Fruit fly (Drosophila melanogaster): ENCODE data around the gene CG4617.

The CG4617 gene

dm6 chrX:7110890-7111289, 6.6 kb upstream of the CG4617 start (continued):
- TF ChIP-seq abd-A (tag; optimal IDR thresholded peaks at IDR 0.05) (peak; percentile 48), CG17568 (GFP tag; optimal IDR thresholded peaks at IDR 0.05) (no peak), seq (GFP tag; IDR thresholded peaks at IDR 0.05) (peak; percentile 82), yki (optimal IDR thresholded peaks at IDR 0.05) (no peak), ewg (GFP tag; optimal IDR thresholded peaks at IDR 0.05) (peak; percentile 78), twi (tag; optimal IDR thresholded peaks at IDR 0.05) (peak; percentile 69), Med (GFP tag) (peak; percentile 59), sisA (GFP tag; IDR thresholded peaks at IDR 0.05) (no peak), stwl (tag; optimal IDR thresholded peaks at IDR 0.05) (no peak), odd (GFP tag; optimal IDR thresholded peaks at IDR 0.05) (no peak), CG15479 (GFP tag; optimal IDR thresholded peaks at IDR 0.05) (no peak), cg (GFP tag; optimal IDR thresholded peaks at IDR 0.05) (peak; percentile 80), CG10366 (GFP tag; IDR thresholded peaks at IDR 0.05) (no peak), Nf-YB (GFP tag; optimal IDR thresholded peaks at IDR 0.05) (peak; percentile 90), CG2889 (GFP tag; IDR thresholded peaks at IDR 0.05) (no peak)

DNA sequence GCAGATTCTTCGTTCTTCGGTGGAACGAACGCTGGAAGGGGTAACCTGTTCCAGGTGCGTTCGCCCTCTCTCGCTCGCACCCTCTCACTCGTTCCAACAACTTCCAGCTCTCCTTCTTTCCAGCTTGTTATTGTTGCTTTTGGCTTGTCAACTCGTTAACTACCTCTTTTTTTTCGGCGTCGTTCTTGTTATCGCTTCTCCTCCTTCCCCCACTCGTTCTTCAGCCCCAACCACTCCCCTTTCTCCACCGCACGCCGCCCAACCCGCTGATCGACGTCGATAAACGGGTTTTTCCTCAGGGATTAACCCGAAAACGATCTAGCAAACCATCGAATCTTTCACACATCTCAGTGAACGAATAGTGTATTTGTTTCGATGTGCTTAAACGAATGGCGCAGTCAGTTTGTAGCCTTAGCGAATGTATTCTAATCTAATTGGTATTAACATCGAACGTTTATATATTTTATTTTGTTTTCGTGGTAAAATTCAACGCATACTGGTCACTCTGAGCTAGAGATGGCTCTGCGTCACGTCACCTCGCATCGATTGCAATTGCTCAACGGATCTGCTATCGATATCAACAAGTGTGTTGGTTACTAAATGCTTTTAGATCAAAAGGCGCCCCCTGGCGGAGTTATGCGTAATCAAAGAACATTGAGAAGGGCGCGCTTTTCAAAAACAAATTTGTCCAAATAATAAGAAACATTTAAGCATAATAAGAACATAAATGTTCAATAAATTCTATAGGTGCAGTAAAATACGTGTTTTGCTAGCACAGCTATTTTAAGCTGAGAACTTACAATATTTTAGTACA, 5.7 kb upstream of the CG4617 start, which contains the start of gene fz4:
Gene fz4 (minus strand): TSS at position 529 of the 814 bp plus-strand sequence.
- TF ChIP-seq Pdp1 (GFP tag; optimal IDR thresholded peaks at IDR 0.05) (peak in 1 of 2 experiments; percentile 43), CkIIα-i1 (GFP tag; IDR thresholded peaks at IDR 0.05) (no peak), dati (GFP tag; IDR thresholded peaks at IDR 0.05) (no peak), cas (GFP tag; IDR thresholded peaks at IDR 0.05) (no peak), schlank (tag; optimal IDR thresholded peaks at IDR 0.05) (no peak), CG18011 (GFP tag; optimal IDR thresholded peaks at IDR 0.05) (no peak), psq (GFP tag; optimal IDR thresholded peaks at IDR 0.05) (peak; percentile 78), NC2β (GFP tag; optimal IDR thresholded peaks at IDR 0.05) (no peak), CG12391 (tag; optimal IDR thresholded peaks at IDR 0.05) (peak; percentile 5), CG11247 (GFP tag; IDR thresholded peaks at IDR 0.05) (no peak), CG10366 (GFP tag; IDR thresholded peaks at IDR 0.05) (no peak), CG15073 (GFP tag; optimal IDR thresholded peaks at IDR 0.05) (no peak), CG1602 (GFP tag; optimal IDR thresholded peaks at IDR 0.05) (no peak), tx (GFP tag; optimal IDR thresholded peaks at IDR 0.05) (no peak), lov (optimal IDR thresholded peaks at IDR 0.05) (no peak), lov (GFP tag; IDR thresholded peaks at IDR 0.05) (no peak), CG1529 (GFP tag; optimal IDR thresholded peaks at IDR 0.05) (no peak), Atf-2 (GFP tag; optimal IDR thresholded peaks at IDR 0.05) (no peak), tgo (GFP tag; IDR thresholded peaks at IDR 0.05) (no peak), CG18476 (GFP tag; optimal IDR thresholded peaks at IDR 0.05) (no peak), MBD-R2 (GFP tag; IDR thresholded peaks at IDR 0.05) (peak; percentile 34; the same call in 1 of the 2 replicates), klu (GFP tag; IDR thresholded peaks at IDR 0.05) (no peak), Ets65A (GFP tag) (no peak), CG2875 (GFP tag; optimal IDR thresholded peaks at IDR 0.05) (no peak), Ssrp (tag; optimal IDR thresholded peaks at IDR 0.05) (no peak), CG10979 (tag; optimal IDR thresholded peaks at IDR 0.05) (no peak), CG3838 (GFP tag; optimal IDR thresholded peaks at IDR 0.05) (no peak), Eip74EF (GFP tag; optimal IDR thresholded peaks at IDR 0.05) (no peak), gsb (GFP tag; IDR thresholded peaks at IDR 0.05) (no peak), Dp (GFP tag; optimal IDR thresholded peaks at IDR 0.05) (peak; percentile 88), ash1 (GFP tag; optimal IDR thresholded peaks at IDR 0.05) (no peak), CG18262 (tag; optimal IDR thresholded peaks at IDR 0.05) (no peak), CG14441 (GFP tag; IDR thresholded peaks at IDR 0.05) (no peak), Drgx (GFP tag; IDR thresholded peaks at IDR 0.05) (no peak), Med (GFP tag) (peak; percentile 63), hth (optimal IDR thresholded peaks at IDR 0.05) (no peak), CG13424 (tag; optimal IDR thresholded peaks at IDR 0.05) (no peak)

Data from whole organism, embryonic.